Worm (Caenorhabditis elegans) whole organism, dauer: ENCODE data around the gene Y44A6D.5.

ENCODE experiments used
- unc-62 ChIP-seq: sonication (generic microtip); optimal IDR thresholded peaks from 2 replicates; lab custom pipeline; 2017; ENCODE audit warnings: missing biosample characterization, missing genetic modification reagents, missing genetic modification characterization

The Y44A6D.5 gene

DNA sequence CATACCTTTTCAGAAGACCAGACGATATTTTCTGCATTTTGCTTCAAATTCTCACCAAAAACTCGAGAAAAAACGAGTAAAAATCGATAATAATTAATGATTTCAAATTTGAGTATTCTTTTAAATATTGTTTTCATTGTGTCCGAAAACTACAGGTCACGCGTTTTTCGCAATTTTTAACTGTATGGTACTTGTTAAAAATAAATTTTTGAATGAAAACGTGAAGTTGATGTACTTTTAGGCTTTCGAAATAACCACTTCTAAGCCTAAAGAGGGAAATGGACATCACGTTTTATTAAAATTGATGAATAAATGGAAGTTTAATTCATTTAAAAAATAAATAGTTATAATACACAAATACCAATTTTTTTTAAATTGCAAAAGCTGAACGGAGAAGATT, at the start of gene Y44A6D.5:
TSS of gene Y44A6D.5 (minus strand) at position 101 of the 400 bp plus-strand sequence.
- no peak for TF ChIP-seq unc-62 (GFP tag; lab: Kevin White, UChicago)

DNA sequence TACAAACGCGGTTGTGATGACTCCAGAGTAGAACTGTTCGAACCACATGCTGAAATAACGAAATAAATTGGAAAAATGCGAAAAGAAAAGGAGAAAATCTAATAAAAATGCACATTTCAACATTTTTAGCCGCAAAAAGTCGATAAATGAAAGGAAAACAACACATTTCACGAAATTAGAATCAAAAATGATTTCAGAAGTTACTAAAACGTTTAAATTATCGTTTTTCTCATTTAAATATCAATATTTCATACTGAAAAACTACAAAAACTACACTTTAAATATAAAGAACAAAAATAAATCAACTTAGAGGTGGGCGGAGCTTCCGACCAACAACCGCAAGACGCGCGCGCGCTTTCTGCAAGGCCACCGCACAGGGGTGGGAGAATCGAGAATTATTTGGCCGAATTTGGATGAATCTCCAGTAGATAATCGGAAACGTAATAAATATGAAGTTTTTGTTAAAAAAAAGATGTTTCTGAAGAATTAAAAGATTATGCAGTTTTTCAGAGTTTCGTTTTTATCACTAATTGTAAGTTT, 49.1 kb upstream of the Y44A6D.5 start, which contains the start of gene ndua-1:
TSS of gene ndua-1 (minus strand) at position 51 of the 540 bp plus-strand sequence.
- TF ChIP-seq unc-62 (GFP tag; lab: Kevin White, UChicago): no peak

DNA sequence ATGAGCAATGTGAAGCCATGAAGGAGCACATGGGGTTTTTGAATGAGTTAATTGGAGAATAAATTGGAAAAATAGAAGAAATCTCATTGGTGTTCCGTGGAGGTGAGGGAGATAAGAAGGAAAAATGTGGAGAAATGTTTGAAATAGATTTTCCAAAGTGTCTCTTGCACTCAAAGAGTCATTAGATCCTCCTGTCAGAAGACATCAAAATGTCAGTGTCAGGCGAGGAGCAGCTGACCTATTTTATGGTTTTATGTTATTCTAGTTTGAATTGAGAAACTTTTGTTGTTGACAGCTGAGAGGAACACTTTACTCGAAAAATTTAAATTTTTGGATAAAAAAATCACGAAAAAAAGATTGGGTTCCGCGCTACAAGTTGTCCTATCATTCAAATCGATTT, 47.8 kb upstream of the Y44A6D.5 start, which contains the start of gene clec-264:
TSS of gene clec-264 (minus strand) at position 122 of the 400 bp plus-strand sequence.
- no peak for TF ChIP-seq unc-62 (GFP tag; lab: Kevin White, UChicago)

DNA sequence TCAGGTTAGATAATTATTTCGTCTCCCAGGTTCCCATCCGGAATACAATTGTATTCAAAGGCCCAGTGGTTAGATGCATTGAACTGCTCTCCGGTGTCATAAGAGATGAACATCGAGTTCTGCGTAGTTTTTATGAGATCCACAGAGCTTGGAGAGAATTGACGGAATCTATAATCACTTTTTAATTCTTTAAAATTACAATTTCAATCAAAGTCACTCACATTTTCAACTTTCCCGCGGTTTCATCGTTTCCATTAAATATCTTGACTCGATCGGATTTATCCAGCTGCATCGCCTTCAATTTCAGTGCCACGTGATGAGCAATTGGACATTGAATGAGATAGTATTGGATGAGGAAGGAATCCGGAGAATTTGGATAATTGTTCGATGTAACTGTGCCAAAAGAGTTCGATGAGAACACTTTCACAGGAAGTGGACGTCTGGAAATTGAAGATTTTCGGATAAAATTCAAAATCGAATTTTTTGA, 45.0 kb upstream of the Y44A6D.5 start:
- TF ChIP-seq unc-62 (GFP tag; lab: Kevin White, UChicago): no peak

DNA sequence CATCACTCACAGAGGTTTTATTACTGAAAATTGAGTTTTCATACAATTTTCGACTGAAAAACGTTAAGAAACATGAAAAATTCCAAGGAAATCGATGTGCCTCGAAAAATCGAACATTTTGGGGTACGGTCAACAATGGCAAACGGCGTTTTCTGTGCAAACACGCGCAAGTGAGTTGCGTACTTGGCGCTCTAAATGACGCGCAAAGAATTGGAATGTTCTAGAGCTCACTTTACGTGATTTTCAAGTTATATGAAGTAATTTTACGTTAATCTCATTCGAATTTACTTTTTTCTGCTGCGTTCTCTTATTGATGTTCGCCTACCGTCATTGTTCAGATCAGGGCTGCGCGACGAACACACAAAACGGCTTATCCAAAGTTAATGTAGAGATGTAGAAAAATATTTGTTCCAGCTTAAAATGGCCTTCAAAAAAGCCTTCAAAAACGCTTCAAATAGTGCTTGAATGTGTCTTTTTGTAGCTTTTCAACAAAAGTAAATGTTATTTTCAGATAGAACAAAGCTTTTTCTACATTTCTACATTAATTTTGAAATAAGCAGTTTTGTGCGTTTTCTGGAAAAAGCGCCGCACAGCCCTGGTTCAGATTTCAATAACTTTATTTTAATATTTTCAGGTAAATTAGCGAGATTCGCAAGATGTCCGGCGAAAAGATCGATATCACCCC, 42.9 kb upstream of the Y44A6D.5 start, which contains the start of the genes F31D4.2 and fkb-6:
TSS of gene F31D4.2 (minus strand) at position 23 of the 685 bp plus-strand sequence.
TSS of gene fkb-6 (plus strand) at position 635 of the 685 bp plus-strand sequence.
- TF ChIP-seq unc-62 (GFP tag; lab: Kevin White, UChicago): no peak

DNA sequence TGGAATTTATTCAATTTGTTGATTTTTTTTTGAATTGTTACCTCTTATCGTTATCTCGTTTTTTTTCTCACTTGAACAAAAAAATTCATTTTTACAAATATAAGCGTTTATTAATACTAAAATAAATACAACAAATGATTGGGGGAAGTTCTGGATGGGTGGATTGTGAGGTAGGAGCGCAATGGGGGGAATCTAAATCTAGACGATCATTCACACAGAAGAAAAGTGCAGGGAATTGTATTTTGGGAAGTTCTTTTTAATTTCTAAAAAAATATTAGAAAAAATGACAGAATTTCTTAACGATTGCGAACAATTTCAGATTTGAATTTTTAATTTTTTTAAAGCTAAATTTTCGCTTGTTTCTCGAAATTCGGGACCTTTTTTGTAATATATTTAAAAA, 38.7 kb upstream of the Y44A6D.5 start:
- no peak for TF ChIP-seq unc-62 (GFP tag; lab: Kevin White, UChicago)

DNA sequence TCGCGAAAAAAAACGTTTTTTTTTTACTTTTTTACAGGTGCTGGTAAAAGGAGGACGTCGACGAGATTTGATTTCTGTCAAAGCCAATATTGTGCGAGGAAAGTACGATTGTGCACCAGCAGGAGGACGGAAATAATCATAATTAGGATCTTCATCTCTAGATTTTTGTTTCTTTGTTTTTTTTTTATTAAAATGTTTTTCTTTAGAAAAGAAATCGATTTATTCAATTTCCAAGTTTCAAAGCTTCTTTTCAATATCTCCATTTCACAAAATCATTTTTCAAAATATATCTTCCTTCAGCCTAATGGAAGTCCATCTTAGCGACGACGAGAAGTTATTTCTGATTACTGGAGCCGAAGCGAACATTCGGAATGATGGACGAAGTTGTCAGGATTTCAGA, 35.8 kb upstream of the Y44A6D.5 start, which contains the start of gene exos-7:
TSS of gene exos-7 (plus strand) at position 301 of the 400 bp plus-strand sequence.
- no peak for TF ChIP-seq unc-62 (GFP tag; lab: Kevin White, UChicago)

DNA sequence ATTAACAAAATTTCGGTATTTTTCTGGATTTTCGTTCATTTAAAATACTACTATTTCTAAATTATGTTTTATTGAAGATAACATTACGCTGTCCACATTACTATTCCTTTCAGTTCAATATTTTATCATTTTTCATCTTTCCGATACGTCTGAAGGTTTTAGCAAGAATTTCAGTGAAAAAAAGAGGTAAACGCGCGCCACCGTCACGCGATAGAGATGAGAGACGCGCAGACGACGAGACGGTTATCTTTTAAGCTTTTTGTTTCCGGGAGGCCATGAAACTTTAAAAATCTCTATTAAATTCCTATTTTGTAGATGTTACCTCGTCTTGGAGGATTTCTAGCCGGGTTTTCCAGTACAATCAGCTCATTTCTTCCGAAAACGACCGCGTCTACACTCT, 35.0 kb upstream of the Y44A6D.5 start, which contains the start of gene mrps-12:
TSS of gene mrps-12 (plus strand) at position 316 of the 400 bp plus-strand sequence.
- no peak for TF ChIP-seq unc-62 (GFP tag; lab: Kevin White, UChicago)

DNA sequence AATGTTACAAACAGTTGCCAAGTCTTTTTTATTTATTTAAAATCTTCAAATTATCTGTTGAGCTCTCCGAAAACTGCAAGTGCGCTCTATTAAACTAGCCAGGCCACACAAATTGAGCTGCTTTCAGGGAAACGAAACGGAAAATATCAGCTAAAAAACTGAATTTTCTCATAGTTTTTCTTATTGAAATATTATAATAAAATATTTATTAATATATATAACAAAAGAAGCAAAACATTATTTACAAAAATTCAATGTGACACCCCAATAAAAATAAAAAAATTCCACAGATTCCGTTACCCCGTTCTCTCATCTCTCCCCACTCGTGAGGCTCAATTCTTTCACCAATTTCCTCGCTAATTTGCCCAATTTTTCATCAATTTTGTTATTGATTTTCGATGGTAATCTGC, 29.8 kb upstream of the Y44A6D.5 start:
- TF ChIP-seq unc-62 (GFP tag; lab: Kevin White, UChicago): no peak

DNA sequence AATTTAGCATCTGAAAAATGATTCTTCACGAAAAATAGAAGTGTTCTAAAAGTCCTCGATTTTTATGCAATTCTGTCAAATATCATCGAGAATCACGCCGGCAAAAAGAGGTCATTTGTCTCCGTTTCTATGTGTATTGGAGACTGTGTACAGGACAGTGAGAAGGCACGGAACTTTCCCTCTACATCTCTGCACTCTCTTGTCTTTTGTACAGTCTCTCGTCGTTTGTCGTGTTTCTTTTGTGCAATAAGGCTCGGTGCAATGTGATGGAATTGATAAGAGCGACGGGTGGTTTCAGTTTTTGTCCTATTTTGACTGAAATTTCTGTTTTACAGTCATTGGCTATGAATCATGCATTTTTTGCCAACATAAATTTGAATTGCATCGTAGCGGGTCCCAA, 29.1 kb upstream of the Y44A6D.5 start:
- TF ChIP-seq unc-62 (GFP tag; lab: Kevin White, UChicago): no peak

DNA sequence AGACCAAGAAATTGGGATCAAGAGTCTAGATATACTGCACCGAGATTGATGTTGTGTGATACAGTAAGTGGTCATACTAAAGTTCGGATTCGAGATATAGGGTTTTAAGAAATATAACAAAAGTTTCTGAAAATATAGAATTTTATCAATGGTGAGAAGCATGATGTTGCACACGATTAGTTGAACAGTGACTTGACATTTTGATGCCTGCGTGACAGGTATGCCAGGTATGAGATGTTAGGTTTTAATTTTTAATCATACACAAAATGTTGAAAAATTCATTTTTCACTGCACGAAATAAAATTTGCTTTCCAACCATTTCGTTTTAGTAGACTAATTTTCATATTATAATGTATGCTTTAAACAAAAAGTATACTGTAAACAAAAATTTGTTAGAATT, 27.6 kb upstream of the Y44A6D.5 start:
- TF ChIP-seq unc-62 (GFP tag; lab: Kevin White, UChicago): no peak

DNA sequence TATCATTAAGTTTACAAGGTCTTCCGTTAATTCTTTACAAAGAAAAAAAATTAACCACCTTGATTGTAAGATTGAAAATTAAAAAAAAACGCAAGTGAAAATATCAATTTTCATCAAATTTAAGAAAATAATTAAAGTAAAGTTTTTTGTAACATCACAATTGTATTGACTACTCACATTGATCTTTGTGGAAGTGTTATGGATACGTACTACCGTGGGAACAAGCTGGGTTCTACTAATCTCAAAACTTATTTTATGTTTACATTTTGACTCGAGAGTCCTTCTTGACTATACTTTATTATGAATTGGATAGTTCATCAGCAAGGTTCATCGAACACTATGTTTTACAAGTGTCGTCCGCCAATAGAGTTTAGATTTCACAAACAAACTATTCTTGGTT, 26.7 kb upstream of the Y44A6D.5 start, which contains the start of gene num-1:
TSS of gene num-1 (plus strand) at position 301 of the 400 bp plus-strand sequence.
- no peak for TF ChIP-seq unc-62 (GFP tag; lab: Kevin White, UChicago)

DNA sequence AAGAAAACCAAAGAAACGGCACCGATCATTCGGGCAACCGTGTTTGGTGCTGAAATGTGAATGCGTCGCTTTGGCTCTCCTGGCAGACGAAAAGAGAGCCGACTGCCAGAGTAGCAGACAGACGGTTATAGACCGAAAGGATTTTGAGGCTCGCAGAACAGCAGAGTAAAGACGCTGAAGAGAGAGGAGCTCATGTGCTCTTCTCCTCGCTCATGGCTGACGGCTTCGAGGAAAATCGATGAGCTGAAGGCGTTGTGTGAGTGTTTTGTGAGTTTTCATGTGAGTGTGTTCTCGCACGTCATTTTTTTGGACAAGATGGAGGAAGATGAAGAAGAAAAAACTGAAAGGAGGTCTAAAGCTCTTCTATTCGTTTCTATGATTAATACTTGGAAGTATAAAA, 26.0 kb upstream of the Y44A6D.5 start, which contains the start of gene sbt-1:
TSS of gene sbt-1 (minus strand) at position 62 of the 400 bp plus-strand sequence.
- TF ChIP-seq unc-62 (GFP tag; lab: Kevin White, UChicago): no peak

DNA sequence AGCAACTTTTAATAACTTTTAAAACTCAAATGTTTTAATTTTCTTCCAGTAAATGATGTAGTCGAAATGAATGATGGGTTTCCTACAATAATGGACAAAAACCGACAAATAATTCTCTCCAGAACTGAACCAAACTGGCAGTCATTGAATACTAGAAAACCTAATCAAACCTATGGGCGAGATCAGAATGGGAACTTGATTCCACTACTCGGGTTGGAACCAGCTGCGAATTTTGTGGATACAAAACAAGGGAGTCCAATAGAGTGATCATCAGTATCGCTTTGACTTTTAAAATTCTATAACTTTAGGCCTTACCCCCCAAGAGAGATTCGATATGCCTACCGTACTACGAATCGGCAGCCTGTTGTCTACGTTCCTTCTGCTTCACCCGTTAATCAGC, 23.8 kb upstream of the Y44A6D.5 start:
- TF ChIP-seq unc-62 (GFP tag; lab: Kevin White, UChicago): no peak

DNA sequence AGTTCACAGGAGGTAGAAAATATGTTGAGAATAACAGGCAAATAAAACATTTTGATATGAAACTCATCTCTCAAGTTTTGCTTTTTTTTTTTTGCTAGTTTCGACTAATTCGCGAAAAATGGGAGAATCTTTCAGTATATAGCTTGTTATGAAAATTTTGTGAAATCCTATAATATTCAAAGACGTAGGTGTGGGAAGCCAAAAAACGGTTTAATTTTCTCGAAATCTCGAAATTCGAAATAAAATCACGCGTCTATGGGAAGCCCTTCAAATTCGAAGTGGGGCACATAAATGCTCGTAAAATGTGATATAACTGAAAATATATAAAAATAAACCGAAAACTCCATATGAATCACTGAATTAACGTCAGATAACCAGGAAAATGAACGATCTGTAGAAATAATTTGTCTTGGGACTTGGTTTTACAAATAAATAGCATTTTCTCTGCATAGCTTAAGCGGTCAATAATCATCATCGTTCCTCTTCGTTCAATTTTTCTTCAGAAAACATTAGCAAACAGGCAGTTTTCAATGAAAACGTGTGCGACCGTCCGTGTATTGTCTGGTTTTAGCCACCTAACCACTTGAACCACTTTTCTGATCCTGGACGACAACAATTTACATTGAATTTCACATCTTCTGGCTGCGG, 22.3 kb upstream of the Y44A6D.5 start, which contains the start of the genes gcy-22 and grl-14:
TSS of gene gcy-22 (minus strand) at position 101 of the 648 bp plus-strand sequence.
TSS of gene grl-14 (plus strand) at position 598 of the 648 bp plus-strand sequence.
- no peak for TF ChIP-seq unc-62 (GFP tag; lab: Kevin White, UChicago)
